Fruit fly (Drosophila melanogaster): ENCODE data around the gene knk.
A peak's percentile ranks its signal among the peaks of the same experiment; 100 is the strongest.

The knk gene

dm6 chr3R:10161163-10161562 is 35.7 kb upstream of the knk start, which contains the start of gene CG6254 (continued):
- no peak for TF ChIP-seq CG3838 (GFP tag; optimal IDR thresholded peaks at IDR 0.05)
- no peak for TF ChIP-seq CG4820 (GFP tag; optimal IDR thresholded peaks at IDR 0.05)
- peak; percentile 56 for TF ChIP-seq knrl (GFP tag; IDR thresholded peaks at IDR 0.05; ENCODE audit: partially characterized antibody)
- TF ChIP-seq Camta (GFP tag; optimal IDR thresholded peaks at IDR 0.05), result no peak
- peak; percentile 37 for TF ChIP-seq zen (tag; optimal IDR thresholded peaks at IDR 0.05)
- TF ChIP-seq Chrac-16 (GFP tag; optimal IDR thresholded peaks at IDR 0.05), result peak; percentile 34
- TF ChIP-seq CG1529 (GFP tag; optimal IDR thresholded peaks at IDR 0.05), result no peak
- no peak for TF ChIP-seq bowl (GFP tag; IDR thresholded peaks at IDR 0.05)
- TF ChIP-seq BEAF-32 (GFP tag; optimal IDR thresholded peaks at IDR 0.05), result peak; percentile 27
- TF ChIP-seq CG8089 (GFP tag; optimal IDR thresholded peaks at IDR 0.05), result no peak
- TF ChIP-seq dmrt99B (tag; optimal IDR thresholded peaks at IDR 0.05), result no peak
- TF ChIP-seq Mrtf (GFP tag; IDR thresholded peaks at IDR 0.05), result 0 out of 3 replicates have a peak, but pooled peaks have one; percentile 27
- no peak for TF ChIP-seq CG6854 (GFP tag; optimal IDR thresholded peaks at IDR 0.05)
- no peak for TF ChIP-seq CG17361 (GFP tag; IDR thresholded peaks at IDR 0.05)
- no peak for TF ChIP-seq CG15479 (GFP tag; optimal IDR thresholded peaks at IDR 0.05)
- TF ChIP-seq Optix (GFP tag; IDR thresholded peaks at IDR 0.05), result no peak
- peak; percentile 63 for TF ChIP-seq mam (GFP tag; optimal IDR thresholded peaks at IDR 0.05)
- TF ChIP-seq CG34422 (GFP tag; IDR thresholded peaks at IDR 0.05), result no peak
- TF ChIP-seq D (optimal IDR thresholded peaks at IDR 0.05), result no peak
- no peak for TF ChIP-seq D (GFP tag; optimal IDR thresholded peaks at IDR 0.05)
- no peak for TF ChIP-seq dimm (GFP tag; IDR thresholded peaks at IDR 0.05)
- TF ChIP-seq zf30C (GFP tag; optimal IDR thresholded peaks at IDR 0.05), result no peak
- TF ChIP-seq CG11695 (GFP tag; IDR thresholded peaks at IDR 0.05), result 0 out of 3 replicates have a peak, but pooled peaks have one; percentile 7
- TF ChIP-seq trem (tag; optimal IDR thresholded peaks at IDR 0.05), result peak; percentile 39
- TF ChIP-seq NfI (GFP tag; optimal IDR thresholded peaks at IDR 0.05), result no peak
- no peak for TF ChIP-seq rib (GFP tag; IDR thresholded peaks at IDR 0.05)
- peak; percentile 68 for TF ChIP-seq CG1603 (tag; optimal IDR thresholded peaks at IDR 0.05)
- TF ChIP-seq CG13287 (GFP tag; IDR thresholded peaks at IDR 0.05; ENCODE audit: partially characterized antibody), result peak; percentile 68
- TF ChIP-seq CG6683 (GFP tag; optimal IDR thresholded peaks at IDR 0.05), result no peak
- no peak for TF ChIP-seq Hmr (GFP tag; optimal IDR thresholded peaks at IDR 0.05)
- no peak for TF ChIP-seq hkb (optimal IDR thresholded peaks at IDR 0.05)
- TF ChIP-seq hkb (GFP tag; IDR thresholded peaks at IDR 0.05), result no peak
- no peak for TF ChIP-seq CG17568 (GFP tag; optimal IDR thresholded peaks at IDR 0.05)
- TF ChIP-seq CG14710 (tag; optimal IDR thresholded peaks at IDR 0.05), result peak; percentile 17
- TF ChIP-seq CG7786 (GFP tag; optimal IDR thresholded peaks at IDR 0.05), result peak; percentile 34
- no peak for TF ChIP-seq Lpt (GFP tag; optimal IDR thresholded peaks at IDR 0.05)
- TF ChIP-seq crol (GFP tag; IDR thresholded peaks at IDR 0.05), result no peak
- TF ChIP-seq ttk (GFP tag; IDR thresholded peaks at IDR 0.05), result no peak
- peak; percentile 6 for TF ChIP-seq ems (GFP tag; optimal IDR thresholded peaks at IDR 0.05)
- TF ChIP-seq Gsc (GFP tag; IDR thresholded peaks at IDR 0.05), result no peak
- no peak for TF ChIP-seq HLH3B (GFP tag; IDR thresholded peaks at IDR 0.05)
- 0 out of 3 replicates have a peak, but pooled peaks have one; percentile 31 for TF ChIP-seq dysf (GFP tag; IDR thresholded peaks at IDR 0.05)
- no peak for TF ChIP-seq Doc2 (GFP tag; IDR thresholded peaks at IDR 0.05)
- TF ChIP-seq CG16813 (GFP tag; IDR thresholded peaks at IDR 0.05; ENCODE audit: partially characterized antibody), result peak; percentile 32; the same call in 1 of the 3 replicates
- TF ChIP-seq CG11456 (GFP tag; IDR thresholded peaks at IDR 0.05), result peak; percentile 77
- TF ChIP-seq cas (GFP tag; IDR thresholded peaks at IDR 0.05), result no peak
- no peak for TF ChIP-seq CG8290 (GFP tag; optimal IDR thresholded peaks at IDR 0.05)
- TF ChIP-seq CG8290 (tag; optimal IDR thresholded peaks at IDR 0.05), result no peak
- no peak for TF ChIP-seq CG6254 (GFP tag; optimal IDR thresholded peaks at IDR 0.05)
- no peak for TF ChIP-seq CG1024 (GFP tag; IDR thresholded peaks at IDR 0.05)
- TF ChIP-seq Adf1 (GFP tag; IDR thresholded peaks at IDR 0.05), result no peak
- peak; percentile 58 for TF ChIP-seq HmgZ (tag; optimal IDR thresholded peaks at IDR 0.05)
- TF ChIP-seq Fer3 (tag; optimal IDR thresholded peaks at IDR 0.05), result no peak

All from whole organism, embryonic.